Worm (Caenorhabditis elegans): Measurements from ENCODE around the gene sre-55.

- TF ChIP-seq madf-5 (GFP tag; IDR thresholded peaks at IDR 0.05) (no peak), ama-1 (optimal IDR thresholded peaks at IDR 0.05) (no peak), daf-12 (tag; optimal IDR thresholded peaks at IDR 0.05) (no peak), ceh-82 (tag; optimal IDR thresholded peaks at IDR 0.05) (no peak)
These were observed 13.8 kb downstream of the sre-55 start for ce11 chrII:12342928-12343327.

Data from whole organism, L4 larva.